Worm (Caenorhabditis elegans) whole organism, L4/young adult: ENCODE measurements around the gene snpc-3.1.
"Not testable (repeated sequence)": the region's sequence is repeated elsewhere in the genome, so short reads cannot be mapped to it uniquely, and the experiment has no call there.

Experiments used
- W03F9.2 ChIP-seq: fragments of 150-350 bp; optimal IDR thresholded peaks from 2 replicates; lab custom pipeline; 2014; ENCODE audit warnings: missing biosample characterization, missing genetic modification characterization
- dao-5 ChIP-seq: sonication (generic microtip); optimal IDR thresholded peaks from 2 replicates; lab custom pipeline; 2016; ENCODE audit warnings: missing genotype, missing genetic modification characterization, moderate library complexity, missing compliant biosample characterization
- him-1 ChIP-seq: sonication (generic microtip); optimal IDR thresholded peaks from 2 replicates; lab custom pipeline; 2016; ENCODE audit warnings: missing genotype, missing genetic modification reagents, missing genetic modification characterization, missing compliant biosample characterization

DNA sequence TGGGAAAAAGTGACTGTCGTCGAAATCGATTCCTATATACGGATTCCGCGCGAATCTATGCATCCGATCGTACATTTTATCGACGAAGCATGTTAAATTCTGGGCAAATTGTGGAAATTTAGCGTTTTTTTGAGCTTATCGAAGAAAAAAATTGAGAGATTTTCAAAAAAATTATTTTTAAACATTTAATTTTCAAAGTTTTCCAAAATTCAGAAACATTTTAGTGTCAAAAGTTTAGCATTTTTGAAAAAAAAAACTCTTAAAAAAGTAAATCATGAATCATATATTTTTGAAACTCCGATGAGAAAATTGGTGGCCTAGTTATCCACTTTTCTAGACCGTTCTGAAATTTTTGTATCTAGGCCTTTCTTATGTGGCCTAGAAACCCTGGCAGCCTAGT is 5.0 kb upstream of the snpc-3.1 start, which contains the start of gene B0273.115:
- not testable (repeated sequence) for TF ChIP-seq him-1, dao-5, W03F9.2 (tag; lab: Kevin White, UChicago)
